Worm (Caenorhabditis elegans) whole organism, young adult: ENCODE measurements around the gene lrr-1.

ENCODE experiments used
- B0019.2 ChIP-seq: fragments of 200-800 bp; sonication (Bioruptor generic); conservative IDR thresholded peaks from 2 replicates; pipeline ENCODE4 v1.3.6; 2022; ENCODE audit warnings: missing genetic modification reagents, missing genetic modification characterization, missing compliant biosample characterization
- B0261.1 ChIP-seq: sonication (generic microtip); optimal IDR thresholded peaks from 2 replicates; lab custom pipeline; 2016; ENCODE audit warnings: mild to moderate bottlenecking, missing genetic modification characterization, moderate library complexity, missing compliant biosample characterization
- C06A6.2 ChIP-seq: fragments of 200-800 bp; sonication (Bioruptor generic); conservative IDR thresholded peaks from 2 replicates; pipeline ENCODE4 v1.3.6; 2022; ENCODE audit warnings: missing genetic modification characterization, missing compliant biosample characterization
- F22D6.2 ChIP-seq: sonication (generic microtip); optimal IDR thresholded peaks from 2 replicates; lab custom pipeline; 2016; ENCODE audit warnings: mild to moderate bottlenecking, missing genetic modification characterization, missing compliant biosample characterization
- F23B12.7 ChIP-seq: sonication (generic microtip); optimal IDR thresholded peaks from 2 replicates; lab custom pipeline; 2017; ENCODE audit warnings: missing genetic modification characterization, mild to moderate bottlenecking, missing compliant biosample characterization, antibody characterized with exemption, moderate library complexity; ENCODE audit not compliant: insufficient read depth
- K12H6.12 ChIP-seq: fragments of 200-800 bp; sonication (Bioruptor generic); optimal IDR thresholded peaks from 2 replicates; lab custom pipeline; 2018; ENCODE audit warnings: mild to moderate bottlenecking, missing genetic modification characterization, missing compliant biosample characterization
- T07F8.4 ChIP-seq: sonication (generic microtip); optimal IDR thresholded peaks from 2 replicates; lab custom pipeline; 2016; ENCODE audit warnings: mild to moderate bottlenecking, missing genetic modification characterization, moderate library complexity, missing compliant biosample characterization
- T26A5.8 ChIP-seq: sonication (generic microtip); optimal IDR thresholded peaks from 2 replicates; lab custom pipeline; 2016; ENCODE audit warnings: missing genetic modification characterization, missing compliant biosample characterization
- aptf-2 ChIP-seq: fragments of 200-800 bp; sonication (Bioruptor generic); conservative IDR thresholded peaks from 2 replicates; pipeline ENCODE4 v1.3.6; 2022; ENCODE audit warnings: missing genetic modification reagents, missing genetic modification characterization, missing compliant biosample characterization
- athp-1 ChIP-seq: sonication (generic microtip); optimal IDR thresholded peaks from 2 replicates; lab custom pipeline; 2017; ENCODE audit warnings: mild to moderate bottlenecking, missing genetic modification characterization, missing compliant biosample characterization
- attf-6 ChIP-seq: fragments of 200-800 bp; sonication (Bioruptor generic); IDR thresholded peaks from 2 replicates; pipeline ENCODE4 v1.3.6; 2022; ENCODE audit warnings: missing genetic modification reagents, missing genetic modification characterization, missing compliant biosample characterization
- bed-1 ChIP-seq: fragments of 200-800 bp; sonication (Bioruptor generic); IDR thresholded peaks from 2 replicates; pipeline ENCODE4 v1.3.6; 2022; ENCODE audit warnings: missing genetic modification reagents, missing genetic modification characterization, missing compliant biosample characterization
- bed-2 ChIP-seq: fragments of 200-800 bp; sonication (Bioruptor generic); IDR thresholded peaks from 2 replicates; pipeline ENCODE4 v1.3.6; 2022; ENCODE audit warnings: missing genetic modification reagents, missing genetic modification characterization, missing compliant biosample characterization
- cebp-2 ChIP-seq: fragments of 200-800 bp; sonication (Bioruptor generic); IDR thresholded peaks from 2 replicates; pipeline ENCODE4 v1.3.6; 2022; ENCODE audit warnings: missing genetic modification characterization, missing compliant biosample characterization
- ceh-27 ChIP-seq: fragments of 200-800 bp; sonication (Bioruptor generic); optimal IDR thresholded peaks from 2 replicates; lab custom pipeline; 2018; ENCODE audit warnings: mild to moderate bottlenecking, missing genetic modification characterization, moderate library complexity, missing compliant biosample characterization
- ceh-58 ChIP-seq: fragments of 200-800 bp; sonication (Bioruptor generic); IDR thresholded peaks from 2 replicates; pipeline ENCODE4 v1.3.6; 2022; ENCODE audit warnings: missing genetic modification characterization, missing compliant biosample characterization
- ceh-91 ChIP-seq: fragments of 200-800 bp; sonication (Bioruptor generic); IDR thresholded peaks from 2 replicates; pipeline ENCODE4 v1.3.6; 2022; ENCODE audit warnings: missing genetic modification reagents, missing genetic modification characterization, missing compliant biosample characterization
- die-1 ChIP-seq: sonication (generic microtip); optimal IDR thresholded peaks from 2 replicates; lab custom pipeline; 2016; ENCODE audit warnings: missing genotype, mild to moderate bottlenecking, missing genetic modification characterization, missing compliant biosample characterization
- egl-44 ChIP-seq: fragments of 200-800 bp; sonication (Bioruptor generic); IDR thresholded peaks from 2 replicates; pipeline ENCODE4 v1.3.6; 2022; ENCODE audit warnings: missing genetic modification reagents, missing genetic modification characterization, missing compliant biosample characterization
- ets-4 ChIP-seq: fragments of 200-800 bp; sonication (Bioruptor generic); optimal IDR thresholded peaks from 2 replicates; lab custom pipeline; 2018; ENCODE audit warnings: mild to moderate bottlenecking, missing genetic modification characterization, missing compliant biosample characterization
- gei-17 ChIP-seq: fragments of 200-800 bp; sonication (Bioruptor generic); optimal IDR thresholded peaks from 2 replicates; lab custom pipeline; 2018; ENCODE audit warnings: mild to moderate bottlenecking, missing genetic modification characterization, missing compliant biosample characterization
- him-1 ChIP-seq: sonication (generic microtip); optimal IDR thresholded peaks from 2 replicates; lab custom pipeline; 2016; ENCODE audit warnings: missing genotype, missing genetic modification reagents, missing genetic modification characterization, missing compliant biosample characterization
- hlh-12 ChIP-seq: sonication (generic microtip); optimal IDR thresholded peaks from 2 replicates; lab custom pipeline; 2016; ENCODE audit warnings: missing genetic modification characterization, missing compliant biosample characterization
- hlh-26 ChIP-seq: fragments of 200-800 bp; sonication (Bioruptor generic); conservative IDR thresholded peaks from 2 replicates; pipeline ENCODE4 v1.3.6; 2022; ENCODE audit warnings: missing genetic modification reagents, missing genetic modification characterization, missing compliant biosample characterization
- let-526 ChIP-seq: fragments of 200-800 bp; sonication (Bioruptor generic); IDR thresholded peaks from 2 replicates; pipeline ENCODE4 v1.3.6; 2022; ENCODE audit warnings: missing genetic modification reagents, missing genetic modification characterization, missing compliant biosample characterization
- lin-40 ChIP-seq: sonication (generic microtip); optimal IDR thresholded peaks from 2 replicates; lab custom pipeline; 2016; ENCODE audit warnings: missing genetic modification characterization, mild to moderate bottlenecking, missing compliant biosample characterization, missing genotype, missing genetic modification reagents
- lsy-27 ChIP-seq: sonication (generic microtip); optimal IDR thresholded peaks from 2 replicates; lab custom pipeline; 2017; ENCODE audit warnings: missing genetic modification characterization, mild to moderate bottlenecking, missing compliant biosample characterization, antibody characterized with exemption, missing genotype, borderline replicate concordance; ENCODE audit not compliant: insufficient read depth
- madf-6 ChIP-seq: fragments of 200-800 bp; sonication (Bioruptor generic); IDR thresholded peaks from 2 replicates; pipeline ENCODE4 v1.3.6; 2022; ENCODE audit warnings: missing genetic modification reagents, missing genetic modification characterization, missing compliant biosample characterization
- mxl-1 ChIP-seq: sonication (generic microtip); optimal IDR thresholded peaks from 2 replicates; lab custom pipeline; 2016; ENCODE audit warnings: missing genetic modification characterization, missing compliant biosample characterization
- nfya-1 ChIP-seq: sonication (generic microtip); optimal IDR thresholded peaks from 2 replicates; lab custom pipeline; 2017; ENCODE audit warnings: antibody characterized with exemption, missing compliant biosample characterization, missing genetic modification characterization, borderline replicate concordance; ENCODE audit not compliant: insufficient read depth
- nfya-2 ChIP-seq: fragments of 200-800 bp; sonication (Bioruptor generic); IDR thresholded peaks from 2 replicates; pipeline ENCODE4 v1.3.6; 2022; ENCODE audit warnings: missing genetic modification reagents, missing genetic modification characterization, missing compliant biosample characterization
- nhr-120 ChIP-seq: fragments of 200-800 bp; sonication (Bioruptor generic); IDR thresholded peaks from 2 replicates; pipeline ENCODE4 v1.3.6; 2022; ENCODE audit warnings: missing genetic modification characterization, missing compliant biosample characterization
- nhr-80 ChIP-seq: sonication (generic microtip); optimal IDR thresholded peaks from 2 replicates; lab custom pipeline; 2016; ENCODE audit warnings: missing genetic modification characterization, missing compliant biosample characterization
- pha-4 ChIP-seq: fragments of 150-350 bp; sonication (generic microtip); optimal IDR thresholded peaks from 2 replicates; lab custom pipeline; 2014; ENCODE audit warnings: missing biosample characterization, missing genetic modification reagents, missing genetic modification characterization
- rpc-1 ChIP-seq, 2 experiments: fragments of 150-350 bp in 1 of 2; sonication (generic microtip) in 1 of 2; optimal IDR thresholded peaks; 2 replicates each; lab custom pipeline; 2014 to 2018; ENCODE audit warnings: missing biosample characterization in 1 of 2, missing genetic modification characterization in 1 of 2, missing genetic modification reagents in 1 of 2, missing genotype in 1 of 2
- sdz-38 ChIP-seq: sonication (generic microtip); optimal IDR thresholded peaks from 2 replicates; lab custom pipeline; 2016; ENCODE audit warnings: missing genotype, missing genetic modification characterization, missing compliant biosample characterization
- sptf-2 ChIP-seq: fragments of 200-800 bp; sonication (Bioruptor generic); optimal IDR thresholded peaks from 2 replicates; lab custom pipeline; 2018; ENCODE audit warnings: mild to moderate bottlenecking, missing genetic modification characterization, missing compliant biosample characterization
- unc-62 ChIP-seq: fragments of 150-350 bp; optimal IDR thresholded peaks from 2 replicates; lab custom pipeline; 2014; ENCODE audit warnings: missing biosample characterization, missing genetic modification reagents, missing genetic modification characterization
- ztf-18 ChIP-seq: sonication (generic microtip); optimal IDR thresholded peaks from 2 replicates; lab custom pipeline; 2016; ENCODE audit warnings: missing genotype, mild to moderate bottlenecking, missing genetic modification characterization, missing compliant biosample characterization
- ztf-26 ChIP-seq: sonication (generic microtip); optimal IDR thresholded peaks from 2 replicates; lab custom pipeline; 2017; ENCODE audit warnings: missing genetic modification characterization, missing compliant biosample characterization
- ztf-28 ChIP-seq: fragments of 200-800 bp; sonication (Bioruptor generic); IDR thresholded peaks from 2 replicates; pipeline ENCODE4 v1.3.6; 2022; ENCODE audit warnings: missing genetic modification reagents, missing genetic modification characterization, missing compliant biosample characterization

The lrr-1 gene

DNA sequence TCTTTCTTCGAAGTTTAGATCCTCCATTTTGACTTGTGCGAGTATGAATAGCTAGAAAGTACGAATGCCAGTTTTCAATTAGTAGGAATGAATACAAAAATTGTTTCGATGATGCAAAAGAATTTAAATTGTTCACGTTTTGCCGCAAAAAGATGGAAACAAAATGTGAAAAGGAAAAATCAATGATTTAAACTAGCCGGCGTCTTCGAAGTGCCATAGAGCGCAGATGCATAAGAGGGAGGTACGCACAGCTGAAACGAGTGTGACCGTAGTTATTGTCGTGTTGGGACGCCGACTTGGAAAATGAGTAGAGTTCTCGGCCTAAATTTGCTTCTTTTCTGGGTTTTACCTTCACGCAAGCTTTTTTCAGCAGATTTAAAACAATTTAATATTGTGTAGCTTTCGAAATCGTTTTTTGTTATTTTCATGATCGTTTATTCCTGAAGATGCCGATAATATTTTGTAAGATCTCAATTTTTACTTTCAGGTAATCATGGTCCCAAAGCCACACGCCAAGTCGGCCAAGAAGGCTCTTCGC lies 19.0 kb upstream of the lrr-1 start, which contains the start of the genes ify-1 and rpl-22 (continued):
- TF ChIP-seq pha-4 (tag; lab: Kevin White, UChicago) = peak; percentile 54
- peak; percentile 56 for TF ChIP-seq K12H6.12
- no peak for TF ChIP-seq hlh-26 (GFP tag; lab: Robert Waterston, UW)
- peak; percentile 34 for TF ChIP-seq B0261.1 (tag; lab: Kevin White, UChicago)
- TF ChIP-seq C06A6.2 (GFP tag; lab: Robert Waterston, UW) = no peak
- TF ChIP-seq ztf-28 (GFP tag; lab: Robert Waterston, UW) = 0 out of 2 replicates have a peak, but pooled peaks have one; percentile 42
- TF ChIP-seq ceh-58 (GFP tag; lab: Robert Waterston, UW) = no peak
- no peak for TF ChIP-seq attf-6
- no peak for TF ChIP-seq cebp-2
- TF ChIP-seq B0019.2 (GFP tag; lab: Robert Waterston, UW) = 0 out of 2 replicates have a peak, but pooled peaks have one; percentile 38
- TF ChIP-seq F23B12.7 (tag; lab: Kevin White, UChicago) = peak; percentile 79
- no peak for TF ChIP-seq ets-4 (GFP tag; lab: Kevin White, UChicago)
- TF ChIP-seq athp-1 = peak; percentile 73
- no peak for TF ChIP-seq nhr-120

- TF ChIP-seq gei-17 (GFP tag; lab: Kevin White, UChicago) = no peak
- TF ChIP-seq T07F8.4 (tag; lab: Kevin White, UChicago) = no peak
- TF ChIP-seq ceh-91 = no peak
- no peak for TF ChIP-seq rpc-1 (optimal IDR thresholded peaks at IDR 0.05; lab: Kevin White, UChicago)
- no peak for TF ChIP-seq rpc-1 (tag; optimal IDR thresholded peaks at IDR 0.05; lab: Kevin White, UChicago)
- TF ChIP-seq die-1 (tag; lab: Kevin White, UChicago) = no peak
- TF ChIP-seq sdz-38 (tag; lab: Kevin White, UChicago) = no peak
- TF ChIP-seq nfya-1 (tag; lab: Kevin White, UChicago) = no peak
- no peak for TF ChIP-seq nfya-2 (GFP tag; lab: Robert Waterston, UW)
- TF ChIP-seq bed-2 (GFP tag; lab: Robert Waterston, UW) = no peak
- TF ChIP-seq mxl-1 = no peak
- TF ChIP-seq athp-1 = no peak
- TF ChIP-seq lsy-27 = no peak
Observed at ce11 chrII:5050776-5051175, 14.5 kb upstream of the lrr-1 start.

DNA sequence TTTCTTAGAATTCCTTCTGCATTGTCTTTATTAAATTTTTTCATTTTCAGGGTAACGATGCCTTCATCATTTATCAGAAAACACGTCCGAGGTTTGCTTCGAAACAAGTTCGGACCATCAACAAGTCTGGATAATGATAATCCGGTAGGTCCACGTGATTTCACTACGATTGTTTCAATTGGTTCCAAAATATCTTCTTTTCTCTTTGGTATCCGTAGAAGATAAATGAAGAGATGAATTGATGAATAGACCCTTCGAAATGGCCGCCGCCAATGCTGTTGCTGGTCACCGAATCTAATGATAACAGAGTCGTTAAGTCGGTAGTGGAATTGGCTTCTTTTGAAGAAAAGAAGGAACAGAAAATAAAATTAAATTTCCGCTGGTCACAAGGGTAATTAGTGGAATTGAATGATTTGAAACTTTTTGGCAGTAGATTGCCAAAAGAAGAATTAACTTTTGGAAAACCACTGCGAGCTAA lies 13.7 kb upstream of the lrr-1 start, which contains the start of gene F33G12.6:
TSS of gene F33G12.6 (plus strand) at position 51 of the 478 bp plus-strand sequence.
- no peak for TF ChIP-seq sptf-2
- no peak for TF ChIP-seq nhr-80 (tag; lab: Kevin White, UChicago)
- no peak for TF ChIP-seq him-1 (tag; lab: Kevin White, UChicago)
- no peak for TF ChIP-seq T26A5.8 (tag; lab: Kevin White, UChicago)
- no peak for TF ChIP-seq ztf-26 (tag; lab: Kevin White, UChicago)
- TF ChIP-seq lsy-27 = no peak
- TF ChIP-seq egl-44 (GFP tag; lab: Robert Waterston, UW) = no peak
- no peak for TF ChIP-seq let-526 (GFP tag; lab: Robert Waterston, UW)
- no peak for TF ChIP-seq madf-6

ce11 chrII:5049249-5049648 lies 13.0 kb upstream of the lrr-1 start:
- TF ChIP-seq unc-62 (GFP tag; lab: Kevin White, UChicago) (peak; percentile 37), ztf-18 (tag; lab: Kevin White, UChicago) (no peak), aptf-2 (no peak), hlh-12 (no peak), ceh-27 (GFP tag; lab: Kevin White, UChicago) (peak; percentile 47), T26A5.8 (tag; lab: Kevin White, UChicago) (no peak), lin-40 (peak; percentile 45), F22D6.2 (tag; lab: Kevin White, UChicago) (no peak), bed-1 (no peak), rpc-1 (optimal IDR thresholded peaks at IDR 0.05; lab: Kevin White, UChicago) (no peak), rpc-1 (tag; optimal IDR thresholded peaks at IDR 0.05; lab: Kevin White, UChicago) (no peak), nhr-80 (tag; lab: Kevin White, UChicago) (no peak)
